Worm (Caenorhabditis elegans): ENCODE data around the gene F39F10.5.

The F39F10.5 gene

DNA sequence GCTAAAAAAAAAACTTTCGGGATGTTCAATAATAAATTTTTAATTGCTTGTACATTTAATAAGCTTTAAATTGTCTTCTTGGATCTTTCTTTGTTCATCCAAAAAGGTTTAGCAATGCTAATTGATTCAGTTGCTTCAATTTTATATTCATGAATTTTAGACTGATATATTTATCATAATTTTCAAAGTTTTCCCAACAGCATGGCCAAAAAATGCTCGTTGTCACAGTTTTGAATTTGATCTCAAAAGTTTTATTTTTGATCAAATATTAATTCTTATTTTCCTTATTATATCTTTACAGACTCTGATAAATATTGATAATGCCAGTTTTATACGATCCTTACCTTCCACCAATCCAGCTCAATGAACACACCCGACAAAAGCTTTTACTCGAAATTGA lies 8.0 kb upstream of the F39F10.5 start, which contains the start of gene fbxb-114:
fbxb-114 (plus strand) TSS at position 301 of the 400 bp plus-strand sequence.
- TF ChIP-seq ama-1 (optimal IDR thresholded peaks at IDR 0.05) (no peak), ceh-9 (tag; optimal IDR thresholded peaks at IDR 0.05) (no peak), sox-4 (tag; optimal IDR thresholded peaks at IDR 0.05) (no peak), K09A11.1 (tag; optimal IDR thresholded peaks at IDR 0.05; ENCODE audit: insufficient read depth) (no peak), ttx-3 (tag; optimal IDR thresholded peaks at IDR 0.05) (no peak), lin-11 (tag; optimal IDR thresholded peaks at IDR 0.05) (no peak), ahr-1 (tag; optimal IDR thresholded peaks at IDR 0.05) (no peak), hlh-8 (tag; optimal IDR thresholded peaks at IDR 0.05) (no peak), gmeb-2 (tag; optimal IDR thresholded peaks at IDR 0.05) (no peak), Y22D7AL.16 (tag; optimal IDR thresholded peaks at IDR 0.05) (no peak), ceh-34 (tag; optimal IDR thresholded peaks at IDR 0.05) (no peak), fax-1 (tag; optimal IDR thresholded peaks at IDR 0.05) (no peak), syd-9 (tag; optimal IDR thresholded peaks at IDR 0.05) (no peak), elt-4 (tag; optimal IDR thresholded peaks at IDR 0.05) (no peak), nhr-11 (tag; optimal IDR thresholded peaks at IDR 0.05) (no peak), ztf-16 (tag; optimal IDR thresholded peaks at IDR 0.05) (no peak), unc-3 (GFP tag; conservative IDR thresholded peaks at IDR 0.05) (no peak), unc-3 (tag; optimal IDR thresholded peaks at IDR 0.05) (no peak), zip-5 (tag; optimal IDR thresholded peaks at IDR 0.05) (no peak)

ce11 chrX:16919468-16919867 lies 5.9 kb upstream of the F39F10.5 start:
- no peak for TF ChIP-seq rnt-1 (tag; optimal IDR thresholded peaks at IDR 0.05)
- peak; percentile 74 for TF ChIP-seq elt-2 (tag; optimal IDR thresholded peaks at IDR 0.05)

DNA sequence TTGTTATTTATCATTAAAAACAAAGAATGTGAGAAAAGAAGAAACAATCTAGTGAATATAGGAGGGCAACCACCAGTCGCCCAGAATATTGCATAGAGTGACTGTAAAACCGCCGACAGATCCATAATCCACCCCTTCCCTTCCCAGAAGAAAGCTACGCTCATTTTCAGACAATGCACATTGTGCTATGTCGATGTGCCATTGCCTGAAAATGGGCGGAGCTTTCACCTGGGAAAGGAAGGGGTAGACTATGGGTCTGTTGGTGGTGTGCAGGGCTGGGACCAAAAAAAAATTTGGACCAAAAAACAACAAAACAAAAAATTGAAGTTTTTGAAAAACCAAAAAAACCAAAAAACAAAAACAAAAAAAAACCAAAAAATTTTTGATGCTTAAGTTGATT lies 9.9 kb downstream of the F39F10.5 start, which contains the start of gene F39F10.4:
F39F10.4 (minus strand) TSS at position 101 of the 400 bp plus-strand sequence.
- TF ChIP-seq npax-4 (tag; optimal IDR thresholded peaks at IDR 0.05) (no peak), ceh-14 (tag; optimal IDR thresholded peaks at IDR 0.05) (no peak), ref-2 (tag; optimal IDR thresholded peaks at IDR 0.05) (no peak), syd-9 (tag; optimal IDR thresholded peaks at IDR 0.05) (no peak), rnt-1 (tag; optimal IDR thresholded peaks at IDR 0.05) (no peak), odd-2 (tag; optimal IDR thresholded peaks at IDR 0.05) (no peak)

ce11 chrX:16902657-16903056 lies 10.9 kb downstream of the F39F10.5 start:
- no peak for TF ChIP-seq npax-4 (tag; optimal IDR thresholded peaks at IDR 0.05)
- TF ChIP-seq F13H6.1 (tag; optimal IDR thresholded peaks at IDR 0.05) = no peak
- no peak for TF ChIP-seq ztf-16 (tag; optimal IDR thresholded peaks at IDR 0.05)
- TF ChIP-seq ahr-1 (tag; optimal IDR thresholded peaks at IDR 0.05) = no peak
- TF ChIP-seq sox-4 (tag; optimal IDR thresholded peaks at IDR 0.05) = no peak
- TF ChIP-seq ceh-31 (tag; optimal IDR thresholded peaks at IDR 0.05) = no peak
- no peak for TF ChIP-seq che-1 (tag; optimal IDR thresholded peaks at IDR 0.05)
- TF ChIP-seq ceh-45 (GFP tag; IDR thresholded peaks at IDR 0.05) = no peak
- no peak for TF ChIP-seq hlh-30 (tag; optimal IDR thresholded peaks at IDR 0.05; ENCODE audit: insufficient read depth)
- no peak for TF ChIP-seq pqm-1 (tag; optimal IDR thresholded peaks at IDR 0.05)
- no peak for TF ChIP-seq tbx-2 (tag; optimal IDR thresholded peaks at IDR 0.05)
- no peak for TF ChIP-seq K02D7.2 (tag; optimal IDR thresholded peaks at IDR 0.05)
- TF ChIP-seq syd-9 (tag; optimal IDR thresholded peaks at IDR 0.05) = no peak

- TF ChIP-seq unc-55 (GFP tag; optimal IDR thresholded peaks at IDR 0.05) = peak; percentile 34
- TF ChIP-seq hlh-30 (tag; optimal IDR thresholded peaks at IDR 0.05; ENCODE audit: insufficient read depth) = peak; percentile 91
- peak; percentile 22 for TF ChIP-seq ceh-31 (tag; optimal IDR thresholded peaks at IDR 0.05)
- TF ChIP-seq tbx-2 (tag; optimal IDR thresholded peaks at IDR 0.05) = peak; percentile 18
Measured at ce11 chrX:16901906-16902383, 11.6 kb downstream of the F39F10.5 start.

Measured in whole organism, late embryonic.